Fruit fly (Drosophila melanogaster): ENCODE measurements around the gene MCTS1.

DNA sequence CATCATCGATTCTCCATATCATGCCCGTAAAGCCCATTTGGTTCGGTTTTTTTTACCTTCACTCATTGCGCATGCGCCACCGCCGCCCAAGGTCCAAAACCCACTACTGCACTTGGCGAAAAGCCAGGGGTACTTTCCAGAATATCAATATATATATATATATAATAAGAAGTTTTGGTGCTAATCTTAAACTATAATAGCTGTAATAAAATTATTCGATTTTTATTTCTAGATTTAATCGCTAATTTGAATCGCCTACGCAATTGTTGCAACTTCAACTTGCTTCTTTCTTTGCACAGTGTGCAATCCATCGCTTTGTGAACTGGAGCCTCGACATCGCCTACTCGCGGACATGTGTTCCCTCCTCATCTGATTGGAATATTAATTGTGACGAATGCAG, 33.9 kb upstream of the MCTS1 start:
- TF ChIP-seq CTCF (optimal IDR thresholded peaks at IDR 0.05): no peak
- no peak for TF ChIP-seq CG8478 (optimal IDR thresholded peaks at IDR 0.05)
